Fruit fly (Drosophila melanogaster) whole organism, wandering third instar larva: ENCODE results near the gene Rpn12.

Experiments
- GATAd ChIP-seq: sonication (Bioruptor generic); optimal IDR thresholded peaks from 2 replicates; lab custom pipeline; 2016; ENCODE audit warnings: missing biosample characterization, missing genetic modification characterization
- Hnf4 ChIP-seq: fragments of 200-800 bp; sonication (Bioruptor generic); optimal IDR thresholded peaks from 2 replicates; lab custom pipeline; 2016; ENCODE audit warnings: missing biosample characterization, mild to moderate bottlenecking, missing genetic modification characterization
- Hr83 ChIP-seq: fragments of 200-300 bp; sonication (Bioruptor generic); optimal IDR thresholded peaks from 2 replicates; lab custom pipeline; 2016; ENCODE audit warnings: missing biosample characterization, mild to moderate bottlenecking, missing genetic modification characterization, moderate library complexity; ENCODE audit not compliant: poor library complexity, severe bottlenecking
- Mio ChIP-seq: sonication (Bioruptor generic); optimal IDR thresholded peaks from 2 replicates; lab custom pipeline; 2016; ENCODE audit warnings: missing biosample characterization, missing genetic modification characterization
- Sp1 ChIP-seq: fragments of 200-800 bp; sonication (Bioruptor generic); optimal IDR thresholded peaks from 3 replicates; lab custom pipeline; 2019; ENCODE audit warnings: missing biosample characterization, mild to moderate bottlenecking, missing genetic modification characterization, moderate library complexity
- pan ChIP-seq: fragments of >200 bp; optimal IDR thresholded peaks from 2 replicates; lab custom pipeline; 2017
- tai ChIP-seq: sonication (Bioruptor generic); optimal IDR thresholded peaks from 2 replicates; lab custom pipeline; 2016; ENCODE audit warnings: missing biosample characterization, missing genetic modification characterization

DNA sequence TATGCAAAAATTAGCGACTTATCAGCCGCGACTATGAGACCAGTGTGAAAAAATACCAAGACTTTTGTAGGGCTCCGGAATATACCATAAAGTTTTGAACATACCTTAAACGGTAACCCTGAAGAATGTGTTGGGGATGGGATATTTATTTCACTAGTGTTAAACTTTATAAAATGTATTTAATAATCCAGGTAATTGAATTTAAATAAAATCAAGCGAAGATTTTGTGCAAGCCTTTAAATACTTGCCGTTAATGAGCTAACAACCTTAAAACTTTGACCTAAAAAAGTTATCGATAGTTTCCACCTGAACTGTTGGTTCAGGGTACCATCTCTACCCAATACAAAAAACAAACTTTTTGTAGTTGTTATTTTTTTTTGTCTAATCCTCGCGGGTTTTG is 29.3 kb downstream of the Rpn12 start, which contains the start of gene CG4101:
- TF ChIP-seq pan (lab: Kevin White, UChicago): no peak
- peak; percentile 21 for TF ChIP-seq Hr83
- peak; percentile 77 for TF ChIP-seq GATAd (GFP tag; lab: Kevin White, UChicago)
- TF ChIP-seq Mio (GFP tag; lab: Kevin White, UChicago): peak; percentile 6
- peak; percentile 92 for TF ChIP-seq Hnf4 (GFP tag; lab: Kevin White, UChicago)
- TF ChIP-seq tai (GFP tag; lab: Kevin White, UChicago): no peak
- TF ChIP-seq Sp1 (GFP tag; lab: Kevin White, UChicago): peak; percentile 83
